Worm (Caenorhabditis elegans) whole organism, early embryonic: ENCODE results near the gene F56D6.18.

Experiments used
- B0310.2 ChIP-seq: sonication (generic microtip); optimal IDR thresholded peaks from 2 replicates; lab custom pipeline; 2016; ENCODE audit warnings: mild to moderate bottlenecking, missing genetic modification characterization, missing compliant biosample characterization
- aly-1 ChIP-seq: sonication (generic microtip); optimal IDR thresholded peaks from 2 replicates; lab custom pipeline; 2016; ENCODE audit warnings: missing genetic modification characterization, missing compliant biosample characterization
- ama-1 ChIP-seq: fragments of 150-350 bp; optimal IDR thresholded peaks from 2 replicates; lab custom pipeline; 2014
- ceh-13 ChIP-seq: fragments of 200-800 bp; sonication (Bioruptor generic); optimal IDR thresholded peaks from 2 replicates; lab custom pipeline; 2018; ENCODE audit warnings: mild to moderate bottlenecking, missing genetic modification characterization, missing compliant biosample characterization
- ceh-36 ChIP-seq: sonication (generic microtip); optimal IDR thresholded peaks from 2 replicates; lab custom pipeline; 2016; ENCODE audit warnings: missing genetic modification characterization, inconsistent platforms, missing compliant biosample characterization
- ets-7 ChIP-seq: sonication (generic microtip); optimal IDR thresholded peaks from 2 replicates; lab custom pipeline; 2016; ENCODE audit warnings: missing genotype, missing genetic modification characterization, missing compliant biosample characterization
- flt-1 ChIP-seq: fragments of 200-800 bp; sonication (Bioruptor generic); IDR thresholded peaks from 2 replicates; pipeline ENCODE4 v1.3.6; 2022; ENCODE audit warnings: missing genetic modification characterization, missing compliant biosample characterization
- hmbx-1 ChIP-seq: sonication (generic microtip); optimal IDR thresholded peaks from 2 replicates; lab custom pipeline; 2016; ENCODE audit warnings: mild to moderate bottlenecking, missing genetic modification characterization, missing compliant biosample characterization
- scrt-1 ChIP-seq: fragments of 200-800 bp; sonication (Bioruptor generic); IDR thresholded peaks from 2 replicates; pipeline ENCODE4 v1.3.6; 2022; ENCODE audit warnings: missing genetic modification characterization, missing compliant biosample characterization
- sea-1 ChIP-seq: fragments of 200-800 bp; sonication (Bioruptor generic); conservative IDR thresholded peaks from 2 replicates; pipeline ENCODE4 v1.3.6; 2022; ENCODE audit warnings: missing genetic modification characterization, missing compliant biosample characterization
- tbx-11 ChIP-seq: fragments of 200-800 bp; sonication (Bioruptor generic); IDR thresholded peaks from 2 replicates; pipeline ENCODE4 v1.3.6; 2022; ENCODE audit warnings: missing genetic modification characterization, missing compliant biosample characterization
- tbx-37 ChIP-seq: fragments of 200-800 bp; sonication (Bioruptor generic); conservative IDR thresholded peaks from 2 replicates; pipeline ENCODE4 v1.3.6; 2022; ENCODE audit warnings: missing genetic modification reagents, missing genetic modification characterization, missing compliant biosample characterization

ce11 chrIV:3926117-3926516, 14.4 kb upstream of the F56D6.18 start, which contains the start of gene clec-68:
- TF ChIP-seq aly-1 = no peak
- no peak for TF ChIP-seq ceh-36 (tag; lab: Kevin White, UChicago)
- TF ChIP-seq scrt-1 (GFP tag; lab: Robert Waterston, UW) = no peak
- TF ChIP-seq ama-1 = no peak
- no peak for TF ChIP-seq tbx-37
- TF ChIP-seq ceh-13 (GFP tag; lab: Kevin White, UChicago) = no peak
- TF ChIP-seq sea-1 = no peak
- no peak for TF ChIP-seq hmbx-1 (tag; lab: Kevin White, UChicago)
- no peak for TF ChIP-seq tbx-11
- TF ChIP-seq B0310.2 (tag; lab: Kevin White, UChicago) = no peak
- TF ChIP-seq ets-7 (tag; lab: Kevin White, UChicago) = no peak
- TF ChIP-seq flt-1 (GFP tag; lab: Robert Waterston, UW) = no peak
